Worm (Caenorhabditis elegans) whole organism, young adult: Measurements from ENCODE around the gene R13D11.4.

Experiments
- K12H6.12 ChIP-seq: fragments of 200-800 bp; sonication (Bioruptor generic); optimal IDR thresholded peaks from 2 replicates; lab custom pipeline; 2018; ENCODE audit warnings: mild to moderate bottlenecking, missing genetic modification characterization, missing compliant biosample characterization
- Y53G8AR.9 ChIP-seq: fragments of 200-800 bp; sonication (Bioruptor generic); conservative IDR thresholded peaks from 2 replicates; pipeline ENCODE4 v1.3.6; 2022; ENCODE audit warnings: missing genetic modification reagents, missing genetic modification characterization, missing compliant biosample characterization
- bed-1 ChIP-seq: fragments of 200-800 bp; sonication (Bioruptor generic); IDR thresholded peaks from 2 replicates; pipeline ENCODE4 v1.3.6; 2022; ENCODE audit warnings: missing genetic modification reagents, missing genetic modification characterization, missing compliant biosample characterization
- ccch-3 ChIP-seq: fragments of 200-800 bp; sonication (Bioruptor generic); optimal IDR thresholded peaks from 2 replicates; lab custom pipeline; 2018; ENCODE audit warnings: mild to moderate bottlenecking, missing genetic modification characterization, missing compliant biosample characterization

DNA sequence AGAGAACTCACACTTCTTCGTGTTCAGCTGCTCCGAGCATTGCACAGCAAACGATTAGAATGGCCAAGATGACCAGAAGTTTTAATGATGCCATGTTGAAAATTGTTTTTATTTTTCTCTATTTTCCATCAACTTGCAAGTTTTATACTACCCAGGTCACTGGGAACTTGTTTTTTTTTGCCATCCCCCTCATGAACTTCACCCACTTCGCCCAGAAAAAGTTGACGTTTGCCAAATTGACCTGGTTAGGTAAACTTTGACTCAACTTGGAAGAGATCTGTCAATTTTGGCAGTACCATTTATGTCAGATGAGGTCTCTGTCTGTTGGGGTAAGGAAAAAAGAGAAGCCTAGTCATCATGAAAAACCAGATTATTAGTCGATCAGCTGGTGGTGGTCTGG lies 2.5 kb downstream of the R13D11.4 start, which contains the start of gene R13D11.10:
- TF ChIP-seq Y53G8AR.9 (no peak), ccch-3 (GFP tag; lab: Kevin White, UChicago) (no peak), K12H6.12 (no peak), bed-1 (GFP tag; lab: Robert Waterston, UW) (no peak)
